Worm (Caenorhabditis elegans): Measurements from ENCODE around the gene heri-1.

Gene heri-1

DNA sequence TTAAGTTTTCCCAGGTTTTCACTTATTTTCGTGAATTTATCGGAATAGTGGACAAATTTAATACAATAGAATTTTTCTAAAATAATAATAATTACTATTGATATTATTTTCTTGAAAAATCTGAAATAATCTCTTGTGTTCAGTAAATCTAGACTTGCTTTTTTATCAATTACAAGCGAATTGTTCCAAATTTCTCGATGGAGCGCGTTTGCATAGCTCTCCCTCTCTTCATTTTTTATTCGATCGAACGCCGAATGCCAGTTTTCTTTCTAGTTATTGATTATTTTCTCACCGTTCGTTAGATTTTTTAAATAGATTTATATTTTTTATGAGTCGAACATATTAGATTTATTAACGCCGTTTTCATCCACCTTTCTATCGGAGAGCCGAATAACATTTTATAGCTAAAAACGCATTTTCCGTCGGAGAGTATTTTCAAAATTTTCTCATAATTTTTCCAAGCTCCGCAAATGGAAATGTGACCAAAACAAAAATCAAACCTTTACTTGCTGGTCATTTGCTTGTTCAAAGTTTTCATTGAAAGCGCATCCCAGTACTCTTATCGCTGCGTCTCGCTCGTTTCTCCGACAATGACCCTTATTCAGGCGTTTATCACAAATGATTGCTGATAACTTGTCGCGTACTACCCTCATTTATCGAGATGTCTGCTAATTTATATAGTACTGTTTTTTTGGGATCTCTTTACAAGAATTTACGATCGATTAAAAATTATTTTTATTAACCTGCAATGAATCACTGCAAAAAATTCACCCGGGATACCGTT lies 9.8 kb upstream of the heri-1 start:
- TF ChIP-seq xnd-1 (tag; optimal IDR thresholded peaks at IDR 0.05) (peak; percentile 84), efl-1 (GFP tag; optimal IDR thresholded peaks at IDR 0.05) (peak; percentile 4), lir-1 (GFP tag; conservative IDR thresholded peaks at IDR 0.05) (no peak), mcd-1 (GFP tag; IDR thresholded peaks at IDR 0.05) (peak; percentile 87), ceh-58 (GFP tag; IDR thresholded peaks at IDR 0.05) (no peak), madf-6 (GFP tag; IDR thresholded peaks at IDR 0.05) (peak; percentile 95), lsl-1 (GFP tag; optimal IDR thresholded peaks at IDR 0.05) (peak; percentile 79), him-1 (tag; optimal IDR thresholded peaks at IDR 0.05) (peak; percentile 17), F23B12.7 (tag; optimal IDR thresholded peaks at IDR 0.05; ENCODE audit: insufficient read depth) (peak; percentile 68), ztf-3 (GFP tag; optimal IDR thresholded peaks at IDR 0.05) (no peak), ceh-91 (GFP tag; IDR thresholded peaks at IDR 0.05) (peak; percentile 34; the same call in 1 of the 2 replicates), nhr-80 (tag; optimal IDR thresholded peaks at IDR 0.05) (peak; percentile 54), snpc-3.4 (tag; optimal IDR thresholded peaks at IDR 0.05) (no peak), madf-8 (GFP tag; conservative IDR thresholded peaks at IDR 0.05) (peak; percentile 93), ets-4 (GFP tag; optimal IDR thresholded peaks at IDR 0.05) (peak; percentile 15)

DNA sequence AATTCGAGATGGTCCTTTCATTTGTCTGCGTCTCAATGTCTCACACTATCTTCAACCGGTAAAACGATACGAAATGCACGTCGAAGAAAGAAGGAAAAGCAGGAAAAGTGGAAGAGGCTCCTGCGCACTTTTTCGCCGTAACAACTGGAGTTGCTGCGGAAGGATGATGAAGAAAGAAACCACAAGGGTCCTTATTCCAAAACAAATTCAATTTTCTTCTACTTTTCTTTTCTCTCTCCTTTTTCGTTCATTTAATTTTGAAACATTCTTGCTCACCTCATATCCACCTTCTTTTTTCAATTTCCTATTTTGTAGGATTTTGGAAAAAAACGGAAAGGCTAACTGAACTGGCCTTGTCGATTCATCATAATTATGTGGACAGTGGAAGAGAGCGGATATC lies 7.6 kb upstream of the heri-1 start:
- TF ChIP-seq F10E7.11 (tag; optimal IDR thresholded peaks at IDR 0.05) = no peak

DNA sequence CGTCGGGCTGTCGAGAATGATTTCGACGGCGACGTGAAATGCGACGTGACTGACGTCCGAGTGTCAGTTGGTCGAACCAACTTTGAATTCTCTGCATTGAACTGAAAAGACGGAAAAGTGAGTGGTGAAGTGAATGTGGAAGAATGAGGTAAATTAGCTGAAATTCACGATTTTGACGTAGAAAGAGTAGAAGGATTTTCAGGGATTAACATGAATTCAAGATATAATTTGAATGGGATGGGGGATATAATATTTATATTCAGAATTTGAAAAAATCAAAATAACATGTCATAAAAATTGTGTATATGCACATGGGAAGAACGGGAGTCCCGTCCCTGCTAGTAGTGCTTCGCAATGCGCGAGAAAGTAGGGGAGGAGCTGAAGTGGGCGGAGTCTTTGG lies 5.2 kb upstream of the heri-1 start, which contains the start of gene C29H12.6:
TSS of gene C29H12.6 (minus strand) at position 101 of the 400 bp plus-strand sequence.
- no peak for TF ChIP-seq ama-1 (optimal IDR thresholded peaks at IDR 0.05)
- no peak for TF ChIP-seq ama-1 (GFP tag; optimal IDR thresholded peaks at IDR 0.05)
- no peak for TF ChIP-seq ztf-25 (GFP tag; IDR thresholded peaks at IDR 0.05)
- TF ChIP-seq hmg-1.2 (GFP tag; IDR thresholded peaks at IDR 0.05) = no peak
- no peak for TF ChIP-seq ceh-100 (GFP tag; IDR thresholded peaks at IDR 0.05)
- no peak for TF ChIP-seq fkh-3 (tag; optimal IDR thresholded peaks at IDR 0.05)
- TF ChIP-seq F57C9.4 (tag; optimal IDR thresholded peaks at IDR 0.05) = no peak

DNA sequence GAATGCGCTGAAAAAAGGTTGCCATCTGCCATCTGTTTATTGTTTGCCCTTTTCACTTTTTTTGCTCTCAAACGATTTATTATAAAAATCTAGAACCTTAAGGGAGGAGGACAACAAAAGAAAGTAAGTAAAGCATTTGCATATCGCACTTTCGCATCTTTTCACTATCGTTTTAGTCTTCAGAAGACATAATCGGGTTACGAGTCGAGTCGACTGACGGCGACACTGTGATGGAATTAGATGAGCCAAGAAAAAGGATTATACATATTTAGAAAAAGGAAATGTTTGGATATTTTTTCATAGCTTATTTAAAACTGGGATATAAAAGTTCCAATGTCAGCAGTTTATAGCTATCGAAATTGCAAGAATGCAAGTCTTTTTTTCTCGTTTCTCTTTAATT lies 3.7 kb upstream of the heri-1 start:
- TF ChIP-seq F49E8.2 (tag; optimal IDR thresholded peaks at IDR 0.05; ENCODE audit: insufficient read depth) (no peak), lin-35 (GFP tag; optimal IDR thresholded peaks at IDR 0.05) (no peak), Y53F4B.3 (GFP tag; IDR thresholded peaks at IDR 0.05) (no peak), ztf-25 (GFP tag; IDR thresholded peaks at IDR 0.05) (no peak), ztf-6 (GFP tag; IDR thresholded peaks at IDR 0.05) (no peak), sdz-38 (tag; optimal IDR thresholded peaks at IDR 0.05) (no peak), unc-62 (GFP tag; optimal IDR thresholded peaks at IDR 0.05) (no peak), ceh-100 (GFP tag; IDR thresholded peaks at IDR 0.05) (no peak), dpl-1 (GFP tag; optimal IDR thresholded peaks at IDR 0.05) (no peak), mel-28 (tag; optimal IDR thresholded peaks at IDR 0.05; ENCODE audit: borderline replicate concordance) (no peak), sptf-2 (GFP tag; optimal IDR thresholded peaks at IDR 0.05) (no peak), fkh-3 (tag; optimal IDR thresholded peaks at IDR 0.05) (no peak), snpc-1.3 (tag; optimal IDR thresholded peaks at IDR 0.05; ENCODE audit: insufficient read depth) (no peak), B0035.1 (tag; optimal IDR thresholded peaks at IDR 0.05) (no peak), mcd-1 (GFP tag; IDR thresholded peaks at IDR 0.05) (no peak), madf-3 (GFP tag; IDR thresholded peaks at IDR 0.05) (no peak), bed-2 (GFP tag; IDR thresholded peaks at IDR 0.05) (no peak), efl-1 (GFP tag; optimal IDR thresholded peaks at IDR 0.05) (no peak), athp-1 (tag; optimal IDR thresholded peaks at IDR 0.05) (no peak)
